Fruit fly (Drosophila melanogaster): ENCODE measurements around the gene CG13062.

The CG13062 gene

DNA sequence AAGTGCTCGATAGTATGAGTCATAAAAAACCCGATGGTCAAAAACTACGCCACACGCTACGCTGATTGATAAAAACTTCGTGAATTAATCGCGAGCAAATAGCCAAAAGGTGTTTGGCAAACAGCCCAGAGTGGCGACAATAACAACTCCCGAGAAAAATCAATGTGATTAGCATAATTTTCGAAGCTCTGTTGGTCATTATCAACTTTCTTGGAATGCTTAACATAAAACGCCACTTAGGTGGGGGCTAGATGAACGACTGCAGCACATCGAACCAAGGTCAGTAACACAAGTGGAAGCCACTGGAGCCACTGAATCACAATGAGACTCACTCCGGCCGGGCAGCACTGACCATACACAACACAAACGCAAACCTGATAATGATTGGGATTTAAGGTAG is 23.7 kb downstream of the CG13062 start:
- TF ChIP-seq ovo (GFP tag; optimal IDR thresholded peaks at IDR 0.05) (no peak), Mnt (GFP tag; optimal IDR thresholded peaks at IDR 0.05) (no peak), CG5204 (GFP tag; optimal IDR thresholded peaks at IDR 0.05) (no peak), CG7045 (GFP tag; optimal IDR thresholded peaks at IDR 0.05) (no peak), CG12768 (GFP tag; optimal IDR thresholded peaks at IDR 0.05) (no peak), cic (GFP tag; optimal IDR thresholded peaks at IDR 0.05) (no peak), CG7101 (tag; optimal IDR thresholded peaks at IDR 0.05) (no peak), cnc (optimal IDR thresholded peaks at IDR 0.05) (no peak), toe (GFP tag; optimal IDR thresholded peaks at IDR 0.05) (no peak), Clk (GFP tag; optimal IDR thresholded peaks at IDR 0.05) (no peak), kay (GFP tag; ENCODE audit: borderline replicate concordance) (no peak), CG14711 (tag; optimal IDR thresholded peaks at IDR 0.05) (no peak)

DNA sequence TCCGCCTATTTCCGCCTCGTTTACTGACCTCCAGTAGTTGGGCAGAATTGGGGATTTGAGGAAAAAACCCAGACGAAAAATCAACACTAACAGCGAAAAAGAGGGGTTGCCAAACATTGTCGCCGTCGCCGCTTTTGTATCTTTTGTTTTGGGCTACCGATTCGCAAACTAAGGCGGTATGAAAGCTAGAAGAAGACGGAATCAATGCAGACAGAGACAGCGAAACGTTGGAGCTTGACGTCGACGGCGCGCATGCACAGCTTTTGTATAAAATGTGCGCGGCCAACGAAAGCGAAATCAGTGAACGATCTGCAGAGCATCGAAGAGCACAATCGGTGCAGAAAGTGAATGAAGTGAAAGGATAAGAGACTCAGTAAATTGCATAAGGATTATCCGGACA is 24.6 kb downstream of the CG13062 start, which contains the start of gene CG4998:
Gene CG4998, plus strand, starts transcription at position 301 of the 400 bp plus-strand sequence.
- no peak for TF ChIP-seq cnc (optimal IDR thresholded peaks at IDR 0.05)
- TF ChIP-seq pad (GFP tag; optimal IDR thresholded peaks at IDR 0.05) = no peak
- no peak for TF ChIP-seq Mnt (GFP tag; optimal IDR thresholded peaks at IDR 0.05)
- no peak for TF ChIP-seq Hr96 (GFP tag; optimal IDR thresholded peaks at IDR 0.05)
- no peak for TF ChIP-seq Crg-1 (GFP tag; optimal IDR thresholded peaks at IDR 0.05)
- no peak for TF ChIP-seq CG11617 (GFP tag; optimal IDR thresholded peaks at IDR 0.05)
- no peak for TF ChIP-seq CG7101 (tag; optimal IDR thresholded peaks at IDR 0.05)
- TF ChIP-seq ovo (GFP tag; optimal IDR thresholded peaks at IDR 0.05) = no peak
- no peak for TF ChIP-seq cic (GFP tag; optimal IDR thresholded peaks at IDR 0.05)
- no peak for TF ChIP-seq CG5204 (GFP tag; optimal IDR thresholded peaks at IDR 0.05)
- no peak for TF ChIP-seq Clk (GFP tag; optimal IDR thresholded peaks at IDR 0.05)
- TF ChIP-seq tj (GFP tag; optimal IDR thresholded peaks at IDR 0.05) = no peak
- no peak for TF ChIP-seq CG33017 (tag; optimal IDR thresholded peaks at IDR 0.05)
- no peak for TF ChIP-seq CG7045 (GFP tag; optimal IDR thresholded peaks at IDR 0.05)
- TF ChIP-seq CG1620 (GFP tag; optimal IDR thresholded peaks at IDR 0.05) = no peak
- no peak for TF ChIP-seq toe (GFP tag; optimal IDR thresholded peaks at IDR 0.05)
- TF ChIP-seq CG14711 (tag; optimal IDR thresholded peaks at IDR 0.05) = no peak
- no peak for TF ChIP-seq kay (GFP tag; ENCODE audit: borderline replicate concordance)
- TF ChIP-seq bab1 (GFP tag; optimal IDR thresholded peaks at IDR 0.05) = no peak
- TF ChIP-seq CG12768 (GFP tag; optimal IDR thresholded peaks at IDR 0.05) = no peak

DNA sequence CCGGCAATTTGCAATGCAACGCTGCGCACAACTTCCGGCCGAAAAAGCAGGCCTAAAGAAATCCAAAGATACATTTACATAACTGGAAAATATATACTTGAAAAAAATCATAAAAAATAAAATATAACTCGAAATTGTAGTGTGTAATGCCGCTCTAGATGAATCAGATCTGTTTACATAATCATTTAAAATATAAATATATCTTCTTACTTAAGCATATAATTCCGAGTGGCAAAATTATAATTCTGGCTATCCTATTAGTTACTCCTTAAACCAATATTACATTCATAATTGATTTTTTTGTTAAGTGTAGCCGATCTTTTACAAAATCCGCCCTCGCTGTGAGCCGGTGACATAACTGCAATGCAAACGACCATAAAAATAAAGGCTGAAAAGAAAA is 25.4 kb downstream of the CG13062 start:
- no peak for TF ChIP-seq CG7101 (tag; optimal IDR thresholded peaks at IDR 0.05)
- no peak for TF ChIP-seq CG1620 (GFP tag; optimal IDR thresholded peaks at IDR 0.05)
- TF ChIP-seq CG5204 (GFP tag; optimal IDR thresholded peaks at IDR 0.05) = no peak

DNA sequence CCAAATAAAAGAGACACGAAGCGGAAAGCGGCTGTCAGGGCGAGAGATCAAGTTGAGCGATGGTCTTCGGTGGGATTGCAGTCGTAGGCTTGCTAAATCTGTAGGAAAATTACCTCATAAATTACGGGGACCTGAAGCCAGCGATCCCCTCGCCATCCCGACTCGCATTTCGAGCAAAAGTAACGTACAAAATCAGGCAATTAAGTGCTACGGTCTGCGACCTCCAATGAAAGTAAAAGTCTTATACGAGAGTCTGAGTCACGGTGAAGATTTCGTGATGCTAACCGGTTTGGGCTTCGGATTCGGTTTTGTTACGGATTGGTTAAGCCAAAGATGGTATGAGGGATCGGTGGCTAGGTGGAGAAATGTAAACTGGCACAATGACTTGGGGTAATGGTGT is 25.8 kb downstream of the CG13062 start:
- no peak for TF ChIP-seq Clk (GFP tag; optimal IDR thresholded peaks at IDR 0.05)
- TF ChIP-seq tj (GFP tag; optimal IDR thresholded peaks at IDR 0.05) = no peak
- TF ChIP-seq CG33017 (tag; optimal IDR thresholded peaks at IDR 0.05) = no peak
- no peak for TF ChIP-seq CG11617 (GFP tag; optimal IDR thresholded peaks at IDR 0.05)

DNA sequence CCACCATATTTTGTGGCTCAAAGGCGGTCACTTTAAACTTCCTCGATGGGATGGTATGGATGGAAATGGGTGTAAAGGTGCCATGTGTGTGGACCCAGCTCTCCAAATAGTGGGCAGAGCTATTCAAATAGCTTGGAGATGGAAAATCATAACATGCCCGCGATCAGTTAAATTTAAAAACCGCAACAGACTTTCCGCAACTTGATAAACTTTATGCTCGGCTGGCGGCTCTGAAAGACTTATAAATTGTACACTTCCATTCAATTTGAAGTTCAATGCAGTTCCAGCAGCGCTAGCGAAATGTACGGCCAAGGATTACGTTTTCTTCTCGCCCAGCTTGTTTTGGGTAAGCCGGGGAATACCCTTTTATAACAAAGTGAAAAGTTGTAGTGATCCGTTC is 31.9 kb downstream of the CG13062 start, which contains the start of gene CG33257:
Gene CG33257, plus strand, starts transcription at position 301 of the 400 bp plus-strand sequence.
- TF ChIP-seq ovo (GFP tag; optimal IDR thresholded peaks at IDR 0.05) = no peak
- TF ChIP-seq Mnt (GFP tag; optimal IDR thresholded peaks at IDR 0.05) = no peak
- TF ChIP-seq CG11617 (GFP tag; optimal IDR thresholded peaks at IDR 0.05) = no peak
- no peak for TF ChIP-seq CG7045 (GFP tag; optimal IDR thresholded peaks at IDR 0.05)
- TF ChIP-seq Crg-1 (GFP tag; optimal IDR thresholded peaks at IDR 0.05) = no peak
- TF ChIP-seq toe (GFP tag; optimal IDR thresholded peaks at IDR 0.05) = no peak
- no peak for TF ChIP-seq CG12768 (GFP tag; optimal IDR thresholded peaks at IDR 0.05)
- no peak for TF ChIP-seq CG7101 (tag; optimal IDR thresholded peaks at IDR 0.05)
- TF ChIP-seq pad (GFP tag; optimal IDR thresholded peaks at IDR 0.05) = no peak
- no peak for TF ChIP-seq cnc (optimal IDR thresholded peaks at IDR 0.05)

DNA sequence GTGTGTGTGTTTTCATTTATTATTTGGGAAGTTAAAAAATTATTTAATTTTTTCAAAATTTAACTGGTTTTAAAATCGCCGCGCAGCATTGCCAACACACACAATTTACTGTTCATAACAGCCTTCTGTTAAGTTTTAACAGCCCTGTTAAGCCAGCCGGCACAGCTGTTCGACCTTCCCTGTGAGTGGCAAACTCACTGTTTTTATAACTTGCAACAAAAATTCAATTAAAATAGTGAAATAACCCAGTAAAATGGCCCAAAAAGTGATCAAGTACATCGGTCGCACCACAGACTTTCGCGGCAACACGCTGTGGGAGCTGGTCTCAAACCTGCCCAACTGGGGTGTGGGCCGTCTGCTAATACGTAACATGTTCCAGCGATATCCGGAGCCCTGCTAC is 33.8 kb downstream of the CG13062 start, which contains the start of gene mRpS34:
Gene mRpS34, plus strand, starts transcription at position 161 of the 400 bp plus-strand sequence.
- TF ChIP-seq Clk (GFP tag; optimal IDR thresholded peaks at IDR 0.05) (no peak), CG5204 (GFP tag; optimal IDR thresholded peaks at IDR 0.05) (no peak), tj (GFP tag; optimal IDR thresholded peaks at IDR 0.05) (no peak), CG11617 (GFP tag; optimal IDR thresholded peaks at IDR 0.05) (no peak), Hr96 (GFP tag; optimal IDR thresholded peaks at IDR 0.05) (no peak), ovo (GFP tag; optimal IDR thresholded peaks at IDR 0.05) (no peak), pad (GFP tag; optimal IDR thresholded peaks at IDR 0.05) (no peak), cnc (optimal IDR thresholded peaks at IDR 0.05) (no peak), CG14711 (tag; optimal IDR thresholded peaks at IDR 0.05) (no peak), kay (GFP tag; ENCODE audit: borderline replicate concordance) (no peak), CG7045 (GFP tag; optimal IDR thresholded peaks at IDR 0.05) (no peak), CG33017 (tag; optimal IDR thresholded peaks at IDR 0.05) (no peak), CG1620 (GFP tag; optimal IDR thresholded peaks at IDR 0.05) (no peak), CG12768 (GFP tag; optimal IDR thresholded peaks at IDR 0.05) (no peak), CG7101 (tag; optimal IDR thresholded peaks at IDR 0.05) (no peak), bab1 (GFP tag; optimal IDR thresholded peaks at IDR 0.05) (no peak)

DNA sequence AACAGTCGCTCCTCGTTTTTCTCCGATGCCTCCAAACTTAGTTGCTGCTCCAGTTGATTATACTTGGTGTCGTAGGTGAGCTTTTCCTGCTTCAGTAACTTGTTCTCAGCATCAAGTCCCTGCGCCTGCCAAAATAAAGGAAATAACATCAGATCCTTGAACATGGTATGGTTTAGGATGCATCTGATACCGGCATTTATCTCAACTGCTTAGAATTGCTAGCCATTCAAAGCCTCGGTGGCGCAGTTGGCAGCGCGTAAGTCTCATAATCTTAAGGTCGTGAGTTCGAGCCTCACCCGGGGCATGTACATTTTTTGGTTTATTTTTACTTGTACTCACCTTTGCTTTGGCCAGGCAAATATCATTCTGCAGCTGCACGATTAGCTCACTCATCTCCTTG is 35.6 kb downstream of the CG13062 start:
- TF ChIP-seq CG14711 (tag; optimal IDR thresholded peaks at IDR 0.05) = no peak
- TF ChIP-seq ovo (GFP tag; optimal IDR thresholded peaks at IDR 0.05) = no peak
- TF ChIP-seq CG7101 (tag; optimal IDR thresholded peaks at IDR 0.05) = no peak
- no peak for TF ChIP-seq CG11617 (GFP tag; optimal IDR thresholded peaks at IDR 0.05)
- TF ChIP-seq toe (GFP tag; optimal IDR thresholded peaks at IDR 0.05) = no peak
- TF ChIP-seq tj (GFP tag; optimal IDR thresholded peaks at IDR 0.05) = no peak
- TF ChIP-seq Mnt (GFP tag; optimal IDR thresholded peaks at IDR 0.05) = no peak
- no peak for TF ChIP-seq CG33017 (tag; optimal IDR thresholded peaks at IDR 0.05)

All from whole organism, adult.